Worm (Caenorhabditis elegans) whole organism, young adult: Measurements from ENCODE around the gene myo-3.

Experiments
- B0035.1 ChIP-seq: sonication (generic microtip); optimal IDR thresholded peaks from 2 replicates; lab custom pipeline; 2016; ENCODE audit warnings: missing genetic modification characterization, mild to moderate bottlenecking, missing compliant biosample characterization, missing genotype, missing genetic modification reagents
- F33H1.4 ChIP-seq: fragments of 200-800 bp; sonication (Bioruptor generic); IDR thresholded peaks from 2 replicates; pipeline ENCODE4 v1.3.6; 2022; ENCODE audit warnings: missing genetic modification reagents, missing genetic modification characterization, missing compliant biosample characterization
- F55B11.4 ChIP-seq: sonication (generic microtip); optimal IDR thresholded peaks from 2 replicates; lab custom pipeline; 2016; ENCODE audit warnings: missing compliant biosample characterization, missing genetic modification characterization, borderline replicate concordance; ENCODE audit not compliant: insufficient read depth
- Y53F4B.3 ChIP-seq: fragments of 200-800 bp; sonication (Bioruptor generic); IDR thresholded peaks from 2 replicates; pipeline ENCODE4 v1.3.6; 2022; ENCODE audit warnings: missing genetic modification reagents, missing genetic modification characterization, missing compliant biosample characterization
- Y67H2A.10 ChIP-seq: fragments of 200-800 bp; sonication (Bioruptor generic); conservative IDR thresholded peaks from 2 replicates; pipeline ENCODE4 v1.3.6; 2022; ENCODE audit warnings: missing genetic modification reagents, missing genetic modification characterization, missing compliant biosample characterization
- athp-1 ChIP-seq: sonication (generic microtip); optimal IDR thresholded peaks from 2 replicates; lab custom pipeline; 2017; ENCODE audit warnings: mild to moderate bottlenecking, missing genetic modification characterization, missing compliant biosample characterization
- attf-3 ChIP-seq: fragments of 200-800 bp; sonication (Bioruptor generic); conservative IDR thresholded peaks from 2 replicates; pipeline ENCODE4 v1.3.6; 2022; ENCODE audit warnings: missing genetic modification reagents, missing genetic modification characterization, missing compliant biosample characterization
- attf-6 ChIP-seq: fragments of 200-800 bp; sonication (Bioruptor generic); IDR thresholded peaks from 2 replicates; pipeline ENCODE4 v1.3.6; 2022; ENCODE audit warnings: missing genetic modification reagents, missing genetic modification characterization, missing compliant biosample characterization
- cebp-1 ChIP-seq, 2 experiments: fragments of 200-800 bp in 1 of 2; sonication (Bioruptor generic) in 1 of 2; sonication (generic microtip) in 1 of 2; IDR thresholded peaks in 1 of 2; optimal IDR thresholded peaks in 1 of 2; 2 replicates each; pipeline versions ENCODE4 v1.3.6 to Lab custom; 2017 to 2022; ENCODE audit warnings: missing compliant biosample characterization in 2 of 2, missing genetic modification characterization in 2 of 2, mild to moderate bottlenecking in 1 of 2, missing genetic modification reagents in 1 of 2, moderate library complexity in 1 of 2
- cebp-2 ChIP-seq: fragments of 200-800 bp; sonication (Bioruptor generic); IDR thresholded peaks from 2 replicates; pipeline ENCODE4 v1.3.6; 2022; ENCODE audit warnings: missing genetic modification characterization, missing compliant biosample characterization
- ceh-40 ChIP-seq: fragments of 200-800 bp; sonication (Bioruptor generic); IDR thresholded peaks from 2 replicates; pipeline ENCODE4 v1.3.6; 2022; ENCODE audit warnings: missing genetic modification characterization, missing compliant biosample characterization
- egl-18 ChIP-seq: fragments of 200-800 bp; sonication (Bioruptor generic); IDR thresholded peaks from 2 replicates; pipeline ENCODE4 v1.3.6; 2022; ENCODE audit warnings: missing genetic modification reagents, missing genetic modification characterization, missing compliant biosample characterization
- hlh-26 ChIP-seq: fragments of 200-800 bp; sonication (Bioruptor generic); conservative IDR thresholded peaks from 2 replicates; pipeline ENCODE4 v1.3.6; 2022; ENCODE audit warnings: missing genetic modification reagents, missing genetic modification characterization, missing compliant biosample characterization
- hsf-1 ChIP-seq: fragments of 200-800 bp; sonication (Bioruptor generic); IDR thresholded peaks from 2 replicates; pipeline ENCODE4 v1.3.6; 2022; ENCODE audit warnings: missing genetic modification reagents, missing genetic modification characterization, missing compliant biosample characterization
- lin-35 ChIP-seq, 3 experiments: fragments of 150-350 bp in 2 of 3; sonication (generic microtip) in 1 of 3; optimal IDR thresholded peaks; 2 replicates each; lab custom pipeline; 2014 to 2018; ENCODE audit warnings: missing biosample characterization in 3 of 3, missing genetic modification characterization in 3 of 3, missing genetic modification reagents in 3 of 3
- lin-54 ChIP-seq: fragments of 200-800 bp; sonication (Bioruptor generic); optimal IDR thresholded peaks from 2 replicates; lab custom pipeline; 2018; ENCODE audit warnings: mild to moderate bottlenecking, missing genetic modification characterization, missing compliant biosample characterization
- madf-6 ChIP-seq: fragments of 200-800 bp; sonication (Bioruptor generic); IDR thresholded peaks from 2 replicates; pipeline ENCODE4 v1.3.6; 2022; ENCODE audit warnings: missing genetic modification reagents, missing genetic modification characterization, missing compliant biosample characterization
- madf-8 ChIP-seq: fragments of 200-800 bp; sonication (Bioruptor generic); conservative IDR thresholded peaks from 2 replicates; pipeline ENCODE4 v1.3.6; 2022; ENCODE audit warnings: missing genetic modification reagents, missing genetic modification characterization, missing compliant biosample characterization
- mes-4 ChIP-seq: sonication (generic microtip); optimal IDR thresholded peaks from 2 replicates; lab custom pipeline; 2016; ENCODE audit warnings: missing genotype, missing genetic modification characterization, missing compliant biosample characterization
- mxl-1 ChIP-seq: sonication (generic microtip); optimal IDR thresholded peaks from 2 replicates; lab custom pipeline; 2016; ENCODE audit warnings: missing genetic modification characterization, missing compliant biosample characterization
- nfya-1 ChIP-seq: sonication (generic microtip); optimal IDR thresholded peaks from 2 replicates; lab custom pipeline; 2017; ENCODE audit warnings: antibody characterized with exemption, missing compliant biosample characterization, missing genetic modification characterization, borderline replicate concordance; ENCODE audit not compliant: insufficient read depth
- nhr-90 ChIP-seq: sonication (generic microtip); optimal IDR thresholded peaks from 2 replicates; lab custom pipeline; 2016; ENCODE audit warnings: missing genotype, mild to moderate bottlenecking, missing genetic modification characterization, missing compliant biosample characterization
- repo-1 ChIP-seq: sonication (generic microtip); optimal IDR thresholded peaks from 2 replicates; lab custom pipeline; 2017; ENCODE audit warnings: mild to moderate bottlenecking, missing genetic modification characterization, missing compliant biosample characterization
- sea-2 ChIP-seq: fragments of 200-800 bp; sonication (Bioruptor generic); IDR thresholded peaks from 2 replicates; pipeline ENCODE4 v1.3.6; 2022; ENCODE audit warnings: missing genetic modification characterization, missing compliant biosample characterization
- snpc-1.1 ChIP-seq: sonication (generic microtip); optimal IDR thresholded peaks from 2 replicates; lab custom pipeline; 2017; ENCODE audit warnings: missing genetic modification characterization, mild to moderate bottlenecking, missing compliant biosample characterization, antibody characterized with exemption, moderate library complexity, missing genotype, missing genetic modification reagents; ENCODE audit not compliant: insufficient read depth
- xnd-1 ChIP-seq: sonication (generic microtip); optimal IDR thresholded peaks from 2 replicates; lab custom pipeline; 2016; ENCODE audit warnings: missing genotype, missing genetic modification reagents, missing genetic modification characterization, missing compliant biosample characterization
- zfh-2 ChIP-seq: fragments of 200-800 bp; sonication (Bioruptor generic); conservative IDR thresholded peaks from 2 replicates; pipeline ENCODE4 v1.3.6; 2022; ENCODE audit warnings: missing genetic modification reagents, missing genetic modification characterization, missing compliant biosample characterization

The myo-3 gene

ce11 chrV:12269272-12269767 lies 35.2 kb upstream of the myo-3 start, which contains the start of gene twk-24:
TSS of gene twk-24 (minus strand) at chrV:12269322.
- TF ChIP-seq lin-54 (GFP tag; lab: Kevin White, UChicago) = no peak
- TF ChIP-seq cebp-2 = no peak
- TF ChIP-seq sea-2 (GFP tag; lab: Robert Waterston, UW) = no peak
- no peak for TF ChIP-seq egl-18 (GFP tag; lab: Robert Waterston, UW)
- no peak for TF ChIP-seq F33H1.4 (GFP tag; lab: Robert Waterston, UW)
- no peak for TF ChIP-seq xnd-1 (tag; lab: Kevin White, UChicago)

- TF ChIP-seq lin-35 (GFP tag; optimal IDR thresholded peaks at IDR 0.05; lab: Kevin White, UChicago) = no peak
- TF ChIP-seq repo-1 (tag; lab: Kevin White, UChicago) = no peak
- TF ChIP-seq athp-1 (tag; lab: Kevin White, UChicago) = no peak
- TF ChIP-seq madf-8 (GFP tag; lab: Robert Waterston, UW) = no peak
- TF ChIP-seq snpc-1.1 = no peak
- TF ChIP-seq hlh-26 (GFP tag; lab: Robert Waterston, UW) = no peak
- no peak for TF ChIP-seq ceh-40
- TF ChIP-seq nhr-90 (tag; lab: Kevin White, UChicago) = no peak
- TF ChIP-seq lin-54 (GFP tag; lab: Kevin White, UChicago) = no peak
Measured at ce11 chrV:12263723-12264122, 29.6 kb upstream of the myo-3 start, which contains the start of gene ssp-35. TSS of gene ssp-35 (minus strand) at chrV:12263823.

- TF ChIP-seq cebp-1 (GFP tag; IDR thresholded peaks at IDR 0.05; lab: Robert Waterston, UW) (peak; percentile 96), cebp-1 (tag; optimal IDR thresholded peaks at IDR 0.05; lab: Kevin White, UChicago) (peak; percentile 99), F33H1.4 (GFP tag; lab: Robert Waterston, UW) (no peak), attf-6 (GFP tag; lab: Robert Waterston, UW) (no peak), egl-18 (GFP tag; lab: Robert Waterston, UW) (no peak)
- TF ChIP-seq, all 124 proteins: peak for 1
Measured at ce11 chrV:12261377-12261776, 27.2 kb upstream of the myo-3 start, which contains the start of gene tbb-6. TSS of gene tbb-6 (plus strand) at chrV:12261531.

ce11 chrV:12258922-12259321 lies 24.8 kb upstream of the myo-3 start, which contains the start of gene ugt-56:
TSS of gene ugt-56 (plus strand) at chrV:12258982.
- TF ChIP-seq xnd-1 (tag; lab: Kevin White, UChicago) = no peak
- no peak for TF ChIP-seq Y67H2A.10 (GFP tag; lab: Robert Waterston, UW)
- no peak for TF ChIP-seq nfya-1
- TF ChIP-seq zfh-2 (GFP tag; lab: Robert Waterston, UW) = no peak
- no peak for TF ChIP-seq Y53F4B.3 (GFP tag; lab: Robert Waterston, UW)
- TF ChIP-seq F33H1.4 (GFP tag; lab: Robert Waterston, UW) = no peak

- no peak for TF ChIP-seq attf-3 (GFP tag; lab: Robert Waterston, UW)
- TF ChIP-seq, all 124 proteins: peak for 0
Measured at ce11 chrV:12256398-12256797, 22.3 kb upstream of the myo-3 start, which contains the start of gene ugt-55. TSS of gene ugt-55 (plus strand) at chrV:12256698.

- TF ChIP-seq lin-35 (GFP tag; optimal IDR thresholded peaks at IDR 0.05; lab: Kevin White, UChicago) (no peak), hsf-1 (GFP tag; lab: Robert Waterston, UW) (no peak), madf-6 (GFP tag; lab: Robert Waterston, UW) (no peak)
Measured at ce11 chrV:12255343-12255742, 21.2 kb upstream of the myo-3 start, which contains the start of gene T04H1.12. TSS of gene T04H1.12 (plus strand) at chrV:12255643.

ce11 chrV:12252272-12252671 lies 18.1 kb upstream of the myo-3 start, which contains the start of gene lrx-1:
TSS of gene lrx-1 (plus strand) at chrV:12252572.
- TF ChIP-seq mxl-1 (no peak), ceh-40 (no peak), F55B11.4 (tag; lab: Kevin White, UChicago) (no peak), B0035.1 (tag; lab: Kevin White, UChicago) (no peak), mes-4 (tag; lab: Kevin White, UChicago) (no peak)
